Fruit fly (Drosophila melanogaster) whole organism, prepupa: ENCODE data around the gene Ugt37A3.

Source experiments
- CG16779 ChIP-seq: fragments of 200-800 bp; sonication (Bioruptor generic); optimal IDR thresholded peaks from 3 replicates; lab custom pipeline; 2017; ENCODE audit warnings: missing biosample characterization, mild to moderate bottlenecking, missing genetic modification characterization
- CG31627 ChIP-seq: fragments of 200-800 bp; sonication (Bioruptor generic); optimal IDR thresholded peaks from 3 replicates; lab custom pipeline; 2016; ENCODE audit warnings: missing biosample characterization, missing genetic modification characterization
- CG34406 ChIP-seq: fragments of 200-800 bp; sonication (Bioruptor generic); optimal IDR thresholded peaks from 3 replicates; lab custom pipeline; 2016; ENCODE audit warnings: missing biosample characterization, missing genetic modification characterization
- CG6808 ChIP-seq: fragments of 200-800 bp; sonication (Bioruptor generic); optimal IDR thresholded peaks from 3 replicates; lab custom pipeline; 2017; ENCODE audit warnings: missing biosample characterization, missing genetic modification characterization, mild to moderate bottlenecking, moderate library complexity, missing genetic modification reagents
- CG6854 ChIP-seq: fragments of 200-800 bp; sonication (Bioruptor generic); optimal IDR thresholded peaks from 2 replicates; lab custom pipeline; 2017; ENCODE audit warnings: missing biosample characterization, mild to moderate bottlenecking, missing genetic modification characterization
- Hr4 ChIP-seq: fragments of 200-800 bp; sonication (Bioruptor generic); optimal IDR thresholded peaks from 3 replicates; lab custom pipeline; 2016; ENCODE audit warnings: missing biosample characterization, missing genetic modification characterization
- Sox102F ChIP-seq: fragments of 200-800 bp; sonication (Bioruptor generic); optimal IDR thresholded peaks from 2 replicates; lab custom pipeline; 2016; ENCODE audit warnings: missing biosample characterization, mild to moderate bottlenecking, missing genetic modification characterization
- esn ChIP-seq: fragments of 200-800 bp; sonication (Bioruptor generic); optimal IDR thresholded peaks from 2 replicates; lab custom pipeline; 2016; ENCODE audit warnings: missing biosample characterization, mild to moderate bottlenecking, missing genetic modification characterization, moderate library complexity
- fd59A ChIP-seq: fragments of 200-800 bp; sonication (Bioruptor generic); optimal IDR thresholded peaks from 2 replicates; lab custom pipeline; 2017; ENCODE audit warnings: missing biosample characterization, mild to moderate bottlenecking, missing genetic modification characterization, missing genetic modification reagents
- fkh ChIP-seq: fragments of 200-800 bp; sonication (Bioruptor generic); optimal IDR thresholded peaks from 3 replicates; lab custom pipeline; 2017; ENCODE audit warnings: missing biosample characterization, mild to moderate bottlenecking, missing genetic modification characterization, moderate library complexity
- pdm3 ChIP-seq: fragments of 200-800 bp; sonication (Bioruptor generic); optimal IDR thresholded peaks from 3 replicates; lab custom pipeline; 2016; ENCODE audit warnings: missing biosample characterization, missing genetic modification characterization
- spab ChIP-seq: fragments of 200-800 bp; sonication (Bioruptor generic); optimal IDR thresholded peaks from 2 replicates; lab custom pipeline; 2017; ENCODE audit warnings: missing biosample characterization, mild to moderate bottlenecking, missing genetic modification characterization, missing genetic modification reagents
- vri ChIP-seq: fragments of 200-800 bp; sonication (Bioruptor generic); optimal IDR thresholded peaks from 3 replicates; lab custom pipeline; 2016; ENCODE audit warnings: missing biosample characterization, mild to moderate bottlenecking, missing genetic modification characterization

- no peak for TF ChIP-seq CG34406 (GFP tag; lab: Kevin White, UChicago)
- TF ChIP-seq Hr4 (GFP tag; lab: Kevin White, UChicago): no peak
- no peak for TF ChIP-seq Sox102F (GFP tag; lab: Kevin White, UChicago)
- no peak for TF ChIP-seq fd59A (GFP tag; lab: Kevin White, UChicago)
- TF ChIP-seq CG31627 (GFP tag; lab: Kevin White, UChicago): no peak
- no peak for TF ChIP-seq CG6808 (GFP tag; lab: Kevin White, UChicago)
- no peak for TF ChIP-seq pdm3
- TF ChIP-seq esn (GFP tag; lab: Kevin White, UChicago): no peak
- no peak for TF ChIP-seq vri (GFP tag; lab: Kevin White, UChicago)
- TF ChIP-seq spab: no peak
- no peak for TF ChIP-seq fkh (GFP tag; lab: Kevin White, UChicago)
- TF ChIP-seq CG16779 (tag; lab: Kevin White, UChicago): no peak
- no peak for TF ChIP-seq CG6854 (GFP tag; lab: Kevin White, UChicago)
Observed at dm6 chr3R:12716251-12716650, 27.2 kb downstream of the Ugt37A3 start.
